Fruit fly (Drosophila melanogaster) whole organism, embryonic: ENCODE data around the gene Prosbeta2.

Source experiments
- Atf-2 ChIP-seq: fragments of 200-800 bp; sonication (Bioruptor generic); optimal IDR thresholded peaks from 2 replicates; lab custom pipeline; 2016; ENCODE audit warnings: missing biosample characterization, missing genetic modification characterization
- CG1024 ChIP-seq: fragments of 200-800 bp; sonication (Bioruptor generic); IDR thresholded peaks from 2 replicates; pipeline ENCODE4 v1.3.6; 2022; ENCODE audit warnings: missing biosample characterization, missing genetic modification characterization
- CG10543 ChIP-seq: fragments of 200-800 bp; sonication (Bioruptor generic); optimal IDR thresholded peaks from 3 replicates; lab custom pipeline; 2017; ENCODE audit warnings: missing biosample characterization, mild to moderate bottlenecking, missing genetic modification characterization, moderate library complexity
- CG11504 ChIP-seq: fragments of 200-800 bp; sonication (Bioruptor generic); optimal IDR thresholded peaks from 3 replicates; lab custom pipeline; 2019; ENCODE audit warnings: missing biosample characterization, mild to moderate bottlenecking, missing genetic modification characterization, moderate library complexity
- CG13775 ChIP-seq: fragments of 200-800 bp; sonication (Bioruptor generic); optimal IDR thresholded peaks from 3 replicates; lab custom pipeline; 2017; ENCODE audit warnings: missing biosample characterization, mild to moderate bottlenecking, missing genetic modification characterization
- CG14014 ChIP-seq: fragments of 200-800 bp; sonication (Bioruptor generic); IDR thresholded peaks from 2 replicates; pipeline ENCODE4 v1.3.6; 2022; ENCODE audit warnings: missing biosample characterization, missing genetic modification characterization
- CG17359 ChIP-seq: fragments of 200-800 bp; sonication (Bioruptor generic); optimal IDR thresholded peaks from 3 replicates; lab custom pipeline; 2018; ENCODE audit warnings: missing biosample characterization, mild to moderate bottlenecking, missing genetic modification characterization, moderate library complexity
- CG17361 ChIP-seq: fragments of 200-800 bp; sonication (Bioruptor generic); IDR thresholded peaks from 3 replicates; pipeline ENCODE4 v1.3.6; 2022; ENCODE audit warnings: missing biosample characterization, missing genetic modification characterization
- CG2116 ChIP-seq: fragments of 200-800 bp; sonication (Bioruptor generic); optimal IDR thresholded peaks from 3 replicates; lab custom pipeline; 2018; ENCODE audit warnings: missing biosample characterization, mild to moderate bottlenecking, missing genetic modification characterization
- CG32767 ChIP-seq: fragments of 200-800 bp; sonication (Bioruptor generic); IDR thresholded peaks from 2 replicates; pipeline ENCODE4 v1.3.6; 2022; ENCODE audit warnings: missing biosample characterization, missing genetic modification characterization
- CG3281 ChIP-seq: fragments of 200-800 bp; sonication (Bioruptor generic); optimal IDR thresholded peaks from 3 replicates; lab custom pipeline; 2017; ENCODE audit warnings: missing biosample characterization, mild to moderate bottlenecking, missing genetic modification characterization
- CG3407 ChIP-seq: fragments of 200-800 bp; sonication (Bioruptor generic); optimal IDR thresholded peaks from 2 replicates; lab custom pipeline; 2018; ENCODE audit warnings: missing biosample characterization, mild to moderate bottlenecking, missing genetic modification characterization
- CG34422 ChIP-seq: fragments of 200-800 bp; sonication (Bioruptor generic); IDR thresholded peaks from 3 replicates; pipeline ENCODE4 v1.3.6; 2022; ENCODE audit warnings: missing biosample characterization, missing genetic modification characterization
- CG4360 ChIP-seq: fragments of 200-800 bp; sonication (Bioruptor generic); IDR thresholded peaks from 2 replicates; pipeline ENCODE4 v1.3.6; 2022; ENCODE audit warnings: missing biosample characterization, missing genetic modification characterization
- CG7928 ChIP-seq: fragments of 200-800 bp; sonication (Bioruptor generic); optimal IDR thresholded peaks from 2 replicates; lab custom pipeline; 2017; ENCODE audit warnings: missing biosample characterization, mild to moderate bottlenecking, missing genetic modification characterization
- CG8924 ChIP-seq: fragments of 200-800 bp; optimal IDR thresholded peaks from 3 replicates; lab custom pipeline; 2019; ENCODE audit warnings: missing biosample characterization, mild to moderate bottlenecking, missing genetic modification characterization, moderate library complexity
- Camta ChIP-seq: fragments of 200-800 bp; sonication (Bioruptor generic); optimal IDR thresholded peaks from 2 replicates; lab custom pipeline; 2016; ENCODE audit warnings: missing biosample characterization, missing genetic modification characterization
- Drgx ChIP-seq: fragments of 200-800 bp; sonication (Bioruptor generic); IDR thresholded peaks from 2 replicates; pipeline ENCODE4 v1.3.6; 2022; ENCODE audit warnings: missing biosample characterization, missing genetic modification characterization
- HLH4C ChIP-seq: fragments of 200-800 bp; sonication (Bioruptor generic); IDR thresholded peaks from 3 replicates; pipeline ENCODE4 v1.3.6; 2022; ENCODE audit warnings: missing biosample characterization, missing genetic modification characterization; ENCODE audit not compliant: partially characterized antibody
- HmgD ChIP-seq: fragments of 200-800 bp; sonication (Bioruptor generic); optimal IDR thresholded peaks from 3 replicates; lab custom pipeline; 2016; ENCODE audit warnings: missing biosample characterization, missing genetic modification characterization
- Pdp1 ChIP-seq, 2 experiments: fragments of 200-800 bp; sonication (Bioruptor generic); optimal IDR thresholded peaks; 3 replicates each; lab custom pipeline; 2016; ENCODE audit warnings: missing biosample characterization in 2 of 2, missing genetic modification characterization in 2 of 2, mild to moderate bottlenecking in 1 of 2, moderate library complexity in 1 of 2
- Sin3A ChIP-seq: fragments of >200 bp; optimal IDR thresholded peaks from 2 replicates; lab custom pipeline; 2018
- Six4 ChIP-seq: fragments of 200-800 bp; sonication (Bioruptor generic); optimal IDR thresholded peaks from 2 replicates; lab custom pipeline; 2016; ENCODE audit warnings: missing biosample characterization, missing genetic modification characterization
- Sox100B ChIP-seq: fragments of 200-800 bp; sonication (Bioruptor generic); optimal IDR thresholded peaks from 3 replicates; lab custom pipeline; 2018; ENCODE audit warnings: missing biosample characterization, mild to moderate bottlenecking, missing genetic modification characterization
- Vsx1 ChIP-seq: fragments of 200-800 bp; sonication (Bioruptor generic); optimal IDR thresholded peaks from 2 replicates; lab custom pipeline; 2017; ENCODE audit warnings: missing biosample characterization, mild to moderate bottlenecking, missing genetic modification characterization, missing genetic modification reagents
- Xrp1 ChIP-seq: fragments of 200-800 bp; sonication (Bioruptor generic); IDR thresholded peaks from 2 replicates; pipeline ENCODE4 v1.3.6; 2022; ENCODE audit warnings: missing biosample characterization, missing genetic modification characterization
- bsh ChIP-seq, 2 experiments: fragments of 200-800 bp; sonication (Bioruptor generic); optimal IDR thresholded peaks; 2 replicates each; lab custom pipeline; 2017 to 2018; ENCODE audit warnings: mild to moderate bottlenecking in 2 of 2, missing biosample characterization in 2 of 2, missing genetic modification characterization in 2 of 2, moderate library complexity in 1 of 2
- croc ChIP-seq: fragments of 200-800 bp; sonication (Bioruptor generic); conservative IDR thresholded peaks from 3 replicates; pipeline ENCODE4 v1.3.6; 2022; ENCODE audit warnings: missing biosample characterization, missing genetic modification characterization
- dati ChIP-seq: fragments of 200-800 bp; sonication (Bioruptor generic); IDR thresholded peaks from 2 replicates; pipeline ENCODE4 v1.3.6; 2022; ENCODE audit warnings: missing biosample characterization, missing genetic modification characterization
- dmrt99B ChIP-seq: fragments of 200-800 bp; sonication (Bioruptor generic); optimal IDR thresholded peaks from 2 replicates; lab custom pipeline; 2018; ENCODE audit warnings: missing biosample characterization, mild to moderate bottlenecking, missing genetic modification characterization, moderate library complexity
- ewg ChIP-seq: fragments of 200-800 bp; sonication (Bioruptor generic); optimal IDR thresholded peaks from 3 replicates; lab custom pipeline; 2017; ENCODE audit warnings: mild to moderate bottlenecking, missing biosample characterization, missing genetic modification reagents, missing genetic modification characterization
- fru ChIP-seq: fragments of >200 bp; optimal IDR thresholded peaks from 2 replicates; lab custom pipeline; 2017
- gem ChIP-seq: fragments of 200-800 bp; sonication (Bioruptor generic); optimal IDR thresholded peaks from 2 replicates; lab custom pipeline; 2019; ENCODE audit warnings: missing biosample characterization, mild to moderate bottlenecking, missing genetic modification characterization, moderate library complexity
- gfzf ChIP-seq: fragments of 200-800 bp; sonication (Bioruptor generic); optimal IDR thresholded peaks from 2 replicates; lab custom pipeline; 2016; ENCODE audit warnings: missing biosample characterization, mild to moderate bottlenecking, missing genetic modification characterization, moderate library complexity
- gt ChIP-seq: fragments of 200-800 bp; sonication (Bioruptor generic); IDR thresholded peaks from 2 replicates; pipeline ENCODE4 v1.3.6; 2022; ENCODE audit warnings: missing biosample characterization, missing genetic modification characterization
- ken ChIP-seq: fragments of 200-800 bp; sonication (Bioruptor generic); IDR thresholded peaks from 3 replicates; pipeline ENCODE4 v1.3.6; 2022; ENCODE audit warnings: missing biosample characterization, missing genetic modification characterization
- mam ChIP-seq: fragments of 200-800 bp; sonication (Bioruptor generic); optimal IDR thresholded peaks from 3 replicates; lab custom pipeline; 2016; ENCODE audit warnings: missing biosample characterization, missing genetic modification characterization
- nmo ChIP-seq: fragments of 200-800 bp; sonication (Bioruptor generic); optimal IDR thresholded peaks from 2 replicates; lab custom pipeline; 2018; ENCODE audit warnings: missing biosample characterization, mild to moderate bottlenecking, missing genetic modification characterization, moderate library complexity
- org-1 ChIP-seq: fragments of 200-800 bp; sonication (Bioruptor generic); optimal IDR thresholded peaks from 2 replicates; lab custom pipeline; 2017; ENCODE audit warnings: missing biosample characterization, missing genetic modification characterization
- pb ChIP-seq: fragments of 200-800 bp; sonication (Bioruptor generic); optimal IDR thresholded peaks from 3 replicates; lab custom pipeline; 2016; ENCODE audit warnings: missing biosample characterization, missing genetic modification characterization
- phol ChIP-seq: fragments of 200-800 bp; sonication (Bioruptor generic); optimal IDR thresholded peaks from 3 replicates; lab custom pipeline; 2018; ENCODE audit warnings: missing biosample characterization, mild to moderate bottlenecking, missing genetic modification characterization, moderate library complexity
- pum ChIP-seq: fragments of 200-800 bp; sonication (Bioruptor generic); optimal IDR thresholded peaks from 2 replicates; lab custom pipeline; 2016; ENCODE audit warnings: missing biosample characterization, missing genetic modification characterization
- row ChIP-seq: fragments of 200-800 bp; sonication (Bioruptor generic); IDR thresholded peaks from 3 replicates; pipeline ENCODE4 v1.3.6; 2022; ENCODE audit warnings: missing biosample characterization, missing genetic modification characterization
- sens ChIP-seq: fragments of 200-800 bp; sonication (Bioruptor generic); peaks from one replicate; lab custom pipeline; 2016; ENCODE audit warnings: missing biosample characterization, missing genetic modification characterization
- ttk ChIP-seq: fragments of 200-800 bp; sonication (Bioruptor generic); IDR thresholded peaks from 2 replicates; pipeline ENCODE4 v2.1.2; 2022; ENCODE audit warnings: missing biosample characterization, missing genetic modification characterization
- tx ChIP-seq: fragments of 200-800 bp; sonication (Bioruptor generic); optimal IDR thresholded peaks from 2 replicates; lab custom pipeline; 2016; ENCODE audit warnings: missing biosample characterization, missing genetic modification characterization
- zen2 ChIP-seq: fragments of 200-800 bp; sonication (Bioruptor generic); IDR thresholded peaks from 3 replicates; pipeline ENCODE4 v1.3.6; 2022; ENCODE audit warnings: missing biosample characterization, missing genetic modification characterization; ENCODE audit not compliant: partially characterized antibody
- zfh1 ChIP-seq: fragments of 200-800 bp; sonication (Bioruptor generic); IDR thresholded peaks from 3 replicates; pipeline ENCODE4 v1.3.6; 2022; ENCODE audit warnings: missing biosample characterization, missing genetic modification characterization

The Prosbeta2 gene

dm6 chr3L:14992807-14993206, 6.9 kb upstream of the Prosbeta2 start (continued):
- TF ChIP-seq CG3281 (GFP tag; lab: Kevin White, UChicago) (peak; percentile 24), zen2 (no peak), Vsx1 (no peak), CG10543 (GFP tag; lab: Kevin White, UChicago) (peak; percentile 26), org-1 (GFP tag; lab: Kevin White, UChicago) (no peak)

- 0 out of 3 replicates have a peak, but pooled peaks have one; percentile 12 for TF ChIP-seq zfh1 (GFP tag; lab: Robert Waterston, UW)
- no peak for TF ChIP-seq pb
- TF ChIP-seq Sox100B (GFP tag; lab: Kevin White, UChicago): no peak
- no peak for TF ChIP-seq fru
- peak; percentile 78 for TF ChIP-seq Drgx (GFP tag; lab: Robert Waterston, UW)
- TF ChIP-seq ewg (GFP tag; lab: Kevin White, UChicago): peak; percentile 17
- no peak for TF ChIP-seq gfzf (GFP tag; lab: Kevin White, UChicago)
- TF ChIP-seq Xrp1: peak; percentile 30; the same call in 1 of the 2 replicates
- TF ChIP-seq, all 482 proteins: peak for 4
Measured at dm6 chr3L:15005085-15005484, 5.3 kb downstream of the Prosbeta2 start.

- TF ChIP-seq Sin3A (lab: Kevin White, UChicago): no peak
- TF ChIP-seq tx (GFP tag; lab: Kevin White, UChicago): no peak
- TF ChIP-seq CG17361: 0 out of 3 replicates have a peak, but pooled peaks have one; percentile 29
- TF ChIP-seq gem (tag; lab: Kevin White, UChicago): no peak
- TF ChIP-seq dati: no peak
- TF ChIP-seq sens: peak; percentile 31
- TF ChIP-seq Camta (GFP tag; lab: Kevin White, UChicago): no peak
- TF ChIP-seq gt (GFP tag; lab: Robert Waterston, UW): no peak
- TF ChIP-seq bsh (GFP tag; optimal IDR thresholded peaks at IDR 0.05; lab: Kevin White, UChicago): peak in 1 of 2 experiments; percentile 42
- TF ChIP-seq CG7928 (GFP tag; lab: Kevin White, UChicago): no peak
- TF ChIP-seq CG13775 (GFP tag; lab: Kevin White, UChicago): no peak
- no peak for TF ChIP-seq CG34422
- no peak for TF ChIP-seq ken (GFP tag; lab: Robert Waterston, UW)
- TF ChIP-seq CG1024: no peak
- no peak for TF ChIP-seq pum (GFP tag; lab: Kevin White, UChicago)
- TF ChIP-seq CG32767 (GFP tag; lab: Robert Waterston, UW): no peak
- no peak for TF ChIP-seq CG4360 (GFP tag; lab: Robert Waterston, UW)
- TF ChIP-seq Atf-2 (GFP tag; lab: Kevin White, UChicago): no peak
- TF ChIP-seq, all 482 proteins: peak for 3
Measured at dm6 chr3L:15005774-15006173, 6.0 kb downstream of the Prosbeta2 start.

dm6 chr3L:15006825-15007224, 7.1 kb downstream of the Prosbeta2 start:
- TF ChIP-seq CG3407 (GFP tag; lab: Kevin White, UChicago) (no peak), Six4 (GFP tag; lab: Kevin White, UChicago) (no peak), HLH4C (GFP tag; lab: Robert Waterston, UW) (no peak), ttk (GFP tag; lab: Robert Waterston, UW) (peak; percentile 52; the same call in 1 of the 2 replicates), nmo (GFP tag; lab: Kevin White, UChicago) (peak; percentile 2), CG2116 (GFP tag; lab: Kevin White, UChicago) (no peak), CG17359 (tag; lab: Kevin White, UChicago) (peak; percentile 7), dmrt99B (tag; lab: Kevin White, UChicago) (peak; percentile 18), HmgD (no peak), croc (GFP tag; lab: Robert Waterston, UW) (no peak; the same call in 2 of the 3 replicates), Xrp1 (peak; percentile 53; the same call in 1 of the 2 replicates), sens (peak; percentile 30), Pdp1 (GFP tag; optimal IDR thresholded peaks at IDR 0.05; lab: Kevin White, UChicago) (peak in 1 of 2 experiments; percentile 11), CG14014 (GFP tag; lab: Robert Waterston, UW) (no peak), gfzf (GFP tag; lab: Kevin White, UChicago) (no peak), phol (tag; lab: Kevin White, UChicago) (peak; percentile 15), Drgx (GFP tag; lab: Robert Waterston, UW) (peak; percentile 92), row (peak; percentile 36; the same call in 1 of the 3 replicates), CG11504 (peak; percentile 35), CG8924 (tag; lab: Kevin White, UChicago) (no peak), mam (GFP tag; lab: Kevin White, UChicago) (no peak)
